Worm (Caenorhabditis elegans) whole organism, L2 larva: ENCODE measurements around the gene Y53F4B.43.

ENCODE experiments used
- ama-1 ChIP-seq: fragments of 150-350 bp; optimal IDR thresholded peaks from 2 replicates; lab custom pipeline; 2018; ENCODE audit warnings: inconsistent platforms
- blmp-1 ChIP-seq: sonication (generic microtip); optimal IDR thresholded peaks from 2 replicates; lab custom pipeline; 2017; ENCODE audit warnings: missing genetic modification characterization, mild to moderate bottlenecking, missing compliant biosample characterization, antibody characterized with exemption, moderate library complexity; ENCODE audit not compliant: insufficient read depth
- ceh-82 ChIP-seq: fragments of 150-350 bp; optimal IDR thresholded peaks from 2 replicates; lab custom pipeline; 2014; ENCODE audit warnings: missing biosample characterization, missing genetic modification characterization
- elt-1 ChIP-seq: fragments of 150-350 bp; optimal IDR thresholded peaks from 2 replicates; lab custom pipeline; 2014; ENCODE audit warnings: missing biosample characterization, missing genetic modification characterization
- nhr-12 ChIP-seq: fragments of 150-350 bp; optimal IDR thresholded peaks from 2 replicates; lab custom pipeline; 2014; ENCODE audit warnings: missing biosample characterization, missing genetic modification characterization
- nhr-237 ChIP-seq: fragments of 150-350 bp; optimal IDR thresholded peaks from 2 replicates; lab custom pipeline; 2014; ENCODE audit warnings: missing biosample characterization, missing genetic modification characterization
- nhr-77 ChIP-seq: fragments of 150-350 bp; optimal IDR thresholded peaks from 2 replicates; lab custom pipeline; 2014; ENCODE audit warnings: missing biosample characterization, missing genetic modification characterization
- zag-1 ChIP-seq: fragments of 150-350 bp; optimal IDR thresholded peaks from 2 replicates; lab custom pipeline; 2014; ENCODE audit warnings: missing biosample characterization, missing genetic modification characterization
- ztf-1 ChIP-seq: fragments of 200-800 bp; sonication (Bioruptor generic); conservative IDR thresholded peaks from 2 replicates; pipeline ENCODE4 v1.3.6; 2022; ENCODE audit warnings: missing genetic modification characterization, missing compliant biosample characterization

- TF ChIP-seq ceh-82 (no peak), nhr-237 (tag; lab: Kevin White, UChicago) (no peak), ztf-1 (GFP tag; lab: Robert Waterston, UW) (no peak), nhr-12 (tag; lab: Kevin White, UChicago) (no peak), elt-1 (no peak), blmp-1 (no peak), nhr-77 (no peak), ama-1 (no peak), zag-1 (tag; lab: Kevin White, UChicago) (no peak)
Observed at ce11 chrII:15003410-15003809, 15.1 kb downstream of the Y53F4B.43 start, which contains the start of gene Y53F4B.10.
